Fruit fly (Drosophila melanogaster): ENCODE results near the gene mRpL47.
A peak's percentile ranks its signal among the peaks of the same experiment; 100 is the strongest.

mRpL47 gene

dm6 chr3R:9527907-9528842, 12.5 kb upstream of the mRpL47 start (continued):
- peak; percentile 88 for TF ChIP-seq NfI (GFP tag; optimal IDR thresholded peaks at IDR 0.05)
- TF ChIP-seq CG1603 (tag; optimal IDR thresholded peaks at IDR 0.05): no peak
- no peak for TF ChIP-seq fru (optimal IDR thresholded peaks at IDR 0.05)
- TF ChIP-seq Asciz (GFP tag; optimal IDR thresholded peaks at IDR 0.05): peak; percentile 83
- no peak for TF ChIP-seq Lhr (GFP tag; optimal IDR thresholded peaks at IDR 0.05)
- TF ChIP-seq CG8290 (GFP tag; optimal IDR thresholded peaks at IDR 0.05): no peak
- peak in 1 of 2 experiments; percentile 94 for TF ChIP-seq CG8290 (tag; optimal IDR thresholded peaks at IDR 0.05)
- TF ChIP-seq CG10321 (GFP tag; IDR thresholded peaks at IDR 0.05): peak; percentile 59
- TF ChIP-seq CG9727 (GFP tag; optimal IDR thresholded peaks at IDR 0.05): peak; percentile 90
- peak; percentile 17 for TF ChIP-seq CG7271 (tag; optimal IDR thresholded peaks at IDR 0.05)
- TF ChIP-seq CG17359 (tag; optimal IDR thresholded peaks at IDR 0.05): peak; percentile 86
- peak; percentile 87 for TF ChIP-seq CG15269 (tag; optimal IDR thresholded peaks at IDR 0.05)
- peak; percentile 87 for TF ChIP-seq PHDP (tag; optimal IDR thresholded peaks at IDR 0.05)
- no peak for TF ChIP-seq amos (GFP tag; IDR thresholded peaks at IDR 0.05; ENCODE audit: partially characterized antibody)
- TF ChIP-seq CG4328 (GFP tag; optimal IDR thresholded peaks at IDR 0.05): peak; percentile 76
- peak; percentile 83 for TF ChIP-seq Doc2 (GFP tag; IDR thresholded peaks at IDR 0.05)
- peak; percentile 93 for TF ChIP-seq CG11085 (GFP tag; IDR thresholded peaks at IDR 0.05)
- TF ChIP-seq grn (GFP tag; optimal IDR thresholded peaks at IDR 0.05): peak; percentile 70
- TF ChIP-seq nau (GFP tag; optimal IDR thresholded peaks at IDR 0.05): no peak
- peak; percentile 68 for TF ChIP-seq Oaz (GFP tag; IDR thresholded peaks at IDR 0.05)
- peak; percentile 76 for TF ChIP-seq CG17328 (GFP tag; IDR thresholded peaks at IDR 0.05)
- peak; percentile 86 for TF ChIP-seq CG17361 (GFP tag; IDR thresholded peaks at IDR 0.05)
- TF ChIP-seq CG4424 (GFP tag; optimal IDR thresholded peaks at IDR 0.05): peak; percentile 84
- TF ChIP-seq CG30020 (tag; optimal IDR thresholded peaks at IDR 0.05): no peak
- no peak for TF ChIP-seq Kr (GFP tag; optimal IDR thresholded peaks at IDR 0.05)
- TF ChIP-seq gem (tag; optimal IDR thresholded peaks at IDR 0.05): peak; percentile 88
- TF ChIP-seq dmrt11E (tag; optimal IDR thresholded peaks at IDR 0.05): peak; percentile 25
- peak; percentile 45 for TF ChIP-seq trem (tag; optimal IDR thresholded peaks at IDR 0.05)
- TF ChIP-seq nerfin-2 (GFP tag; IDR thresholded peaks at IDR 0.05; ENCODE audit: partially characterized antibody): 0 out of 2 replicates have a peak, but pooled peaks have one; percentile 28
- TF ChIP-seq CG17186 (GFP tag; optimal IDR thresholded peaks at IDR 0.05): peak; percentile 20
- peak; percentile 28 for TF ChIP-seq CG4707 (GFP tag; optimal IDR thresholded peaks at IDR 0.05)
- peak; percentile 89 for TF ChIP-seq CG1233 (GFP tag; optimal IDR thresholded peaks at IDR 0.05)
- TF ChIP-seq Stat92E (GFP tag; optimal IDR thresholded peaks at IDR 0.05): no peak
- no peak for TF ChIP-seq CG17912 (GFP tag; optimal IDR thresholded peaks at IDR 0.05)
- TF ChIP-seq wor (GFP tag; IDR thresholded peaks at IDR 0.05): peak; percentile 48; the same call in 1 of the 2 replicates
- TF ChIP-seq pfk (GFP tag; optimal IDR thresholded peaks at IDR 0.05): peak; percentile 21
- TF ChIP-seq CG2199 (GFP tag; IDR thresholded peaks at IDR 0.05): peak; percentile 90
- TF ChIP-seq wek (GFP tag; optimal IDR thresholded peaks at IDR 0.05): peak; percentile 65
- no peak for TF ChIP-seq sna (GFP tag; IDR thresholded peaks at IDR 0.05; ENCODE audit: partially characterized antibody)
- no peak for TF ChIP-seq Hr39 (optimal IDR thresholded peaks at IDR 0.05)
- peak; percentile 78 for TF ChIP-seq CG10959 (GFP tag; IDR thresholded peaks at IDR 0.05)
- peak; percentile 73; the same call in 2 of the 3 replicates for TF ChIP-seq CG7357 (GFP tag; IDR thresholded peaks at IDR 0.05)
- TF ChIP-seq gro (GFP tag; optimal IDR thresholded peaks at IDR 0.05): peak; percentile 98
- peak; percentile 79 for TF ChIP-seq CG10274 (GFP tag; optimal IDR thresholded peaks at IDR 0.05)
- peak; percentile 64 for TF ChIP-seq Hr3 (GFP tag; optimal IDR thresholded peaks at IDR 0.05)
- peak; percentile 49 for TF ChIP-seq CG2875 (GFP tag; optimal IDR thresholded peaks at IDR 0.05)
- peak; percentile 95 for TF ChIP-seq CG12071 (GFP tag; optimal IDR thresholded peaks at IDR 0.05)
- no peak for TF ChIP-seq hbn (GFP tag; IDR thresholded peaks at IDR 0.05; ENCODE audit: partially characterized antibody)
